Fruit fly (Drosophila melanogaster): ENCODE measurements around the gene CG31064.
A peak's percentile ranks its signal among the peaks of the same experiment; 100 is the strongest.

CG31064 gene

dm6 chr3R:27279478-27279877, 40.6 kb upstream of the CG31064 start:
- TF ChIP-seq ey (GFP tag; optimal IDR thresholded peaks at IDR 0.05) (no peak), h (GFP tag; optimal IDR thresholded peaks at IDR 0.05) (no peak), rgr (GFP tag; optimal IDR thresholded peaks at IDR 0.05) (no peak), CrebA (GFP tag; optimal IDR thresholded peaks at IDR 0.05; ENCODE audit: borderline replicate concordance) (no peak), Rel (GFP tag; optimal IDR thresholded peaks at IDR 0.05) (no peak), Rel (tag; optimal IDR thresholded peaks at IDR 0.05) (no peak), Dfd (GFP tag; optimal IDR thresholded peaks at IDR 0.05) (no peak), OdsH (GFP tag; optimal IDR thresholded peaks at IDR 0.05) (no peak), lola (GFP tag; optimal IDR thresholded peaks at IDR 0.05) (no peak), Hnf4 (GFP tag; optimal IDR thresholded peaks at IDR 0.05) (no peak), pan (optimal IDR thresholded peaks at IDR 0.05) (no peak), tai (GFP tag; optimal IDR thresholded peaks at IDR 0.05) (no peak), Abd-B (GFP tag; optimal IDR thresholded peaks at IDR 0.05) (no peak), brk (GFP tag; optimal IDR thresholded peaks at IDR 0.05) (no peak), dmrt93B (GFP tag; optimal IDR thresholded peaks at IDR 0.05) (no peak), CG32264 (GFP tag; optimal IDR thresholded peaks at IDR 0.05) (no peak), Jra (GFP tag; optimal IDR thresholded peaks at IDR 0.05) (no peak), Hr78 (GFP tag; optimal IDR thresholded peaks at IDR 0.05) (no peak), fru (GFP tag; optimal IDR thresholded peaks at IDR 0.05) (no peak), jim (GFP tag; optimal IDR thresholded peaks at IDR 0.05) (no peak)

dm6 chr3R:27274533-27275447, 35.9 kb upstream of the CG31064 start, which contains the start of gene CG5938:
Gene CG5938 (plus strand): TSS chr3R:27274794.
- no peak for TF ChIP-seq dmrt93B (GFP tag; optimal IDR thresholded peaks at IDR 0.05)
- TF ChIP-seq CG32264 (GFP tag; optimal IDR thresholded peaks at IDR 0.05), result no peak
- peak; percentile 35 for TF ChIP-seq jim (GFP tag; optimal IDR thresholded peaks at IDR 0.05)
- no peak for TF ChIP-seq N (GFP tag; optimal IDR thresholded peaks at IDR 0.05)
- TF ChIP-seq pan (optimal IDR thresholded peaks at IDR 0.05), result no peak
- TF ChIP-seq lola (GFP tag; optimal IDR thresholded peaks at IDR 0.05), result no peak
- no peak for TF ChIP-seq Abd-B (GFP tag; optimal IDR thresholded peaks at IDR 0.05)
- no peak for TF ChIP-seq CG9705 (GFP tag; optimal IDR thresholded peaks at IDR 0.05)
- peak in 1 of 2 experiments; percentile 21 for TF ChIP-seq foxo (GFP tag; optimal IDR thresholded peaks at IDR 0.05)
- no peak for TF ChIP-seq GATAd (GFP tag; optimal IDR thresholded peaks at IDR 0.05)
- TF ChIP-seq Dif (GFP tag; optimal IDR thresholded peaks at IDR 0.05; ENCODE audit: partially characterized antibody), result no peak
- peak; percentile 30 for TF ChIP-seq Hnf4 (GFP tag; optimal IDR thresholded peaks at IDR 0.05)
- TF ChIP-seq HLH106 (tag; optimal IDR thresholded peaks at IDR 0.05), result peak; percentile 55
- TF ChIP-seq Hr83 (GFP tag; optimal IDR thresholded peaks at IDR 0.05; ENCODE audit: poor library complexity, severe bottlenecking), result peak; percentile 49
- no peak for TF ChIP-seq Hr78 (GFP tag; optimal IDR thresholded peaks at IDR 0.05)
- TF ChIP-seq OdsH (GFP tag; optimal IDR thresholded peaks at IDR 0.05), result no peak
- TF ChIP-seq sage (GFP tag; optimal IDR thresholded peaks at IDR 0.05), result no peak
- peak; percentile 14 for TF ChIP-seq br (GFP tag; optimal IDR thresholded peaks at IDR 0.05)
- TF ChIP-seq Vsx2 (GFP tag; optimal IDR thresholded peaks at IDR 0.05; ENCODE audit: partially characterized antibody), result no peak
- no peak for TF ChIP-seq ey (GFP tag; optimal IDR thresholded peaks at IDR 0.05)
- TF ChIP-seq dl (GFP tag; optimal IDR thresholded peaks at IDR 0.05; ENCODE audit: insufficient read depth in 1 of 2, partially characterized antibody in 2 of 2), result no peak
- peak; percentile 31 for TF ChIP-seq h (GFP tag; optimal IDR thresholded peaks at IDR 0.05)
- no peak for TF ChIP-seq Dfd (GFP tag; optimal IDR thresholded peaks at IDR 0.05)
- TF ChIP-seq rgr (GFP tag; optimal IDR thresholded peaks at IDR 0.05), result peak; percentile 29
- no peak for TF ChIP-seq tai (GFP tag; optimal IDR thresholded peaks at IDR 0.05)
- TF ChIP-seq Jra (GFP tag; optimal IDR thresholded peaks at IDR 0.05), result peak; percentile 23
- no peak for TF ChIP-seq CrebA (GFP tag; optimal IDR thresholded peaks at IDR 0.05; ENCODE audit: borderline replicate concordance)
- peak; percentile 40 for TF ChIP-seq sv (GFP tag; optimal IDR thresholded peaks at IDR 0.05)
- TF ChIP-seq woc (GFP tag; optimal IDR thresholded peaks at IDR 0.05), result no peak
- TF ChIP-seq brk (GFP tag; optimal IDR thresholded peaks at IDR 0.05), result no peak
- no peak for TF ChIP-seq fru (GFP tag; optimal IDR thresholded peaks at IDR 0.05)
- no peak for TF ChIP-seq Myc (optimal IDR thresholded peaks at IDR 0.05)
- TF ChIP-seq Mio (GFP tag; optimal IDR thresholded peaks at IDR 0.05), result no peak
- peak; percentile 15 for TF ChIP-seq Sp1 (GFP tag; optimal IDR thresholded peaks at IDR 0.05)
- TF ChIP-seq Rel (GFP tag; optimal IDR thresholded peaks at IDR 0.05), result no peak
- TF ChIP-seq Rel (tag; optimal IDR thresholded peaks at IDR 0.05), result peak; percentile 94
- TF ChIP-seq dsf (GFP tag; optimal IDR thresholded peaks at IDR 0.05; ENCODE audit: borderline replicate concordance), result no peak
- TF ChIP-seq usp (GFP tag; optimal IDR thresholded peaks at IDR 0.05), result no peak
- no peak for TF ChIP-seq psq (GFP tag; optimal IDR thresholded peaks at IDR 0.05)

All from whole organism, wandering third instar larva.